Worm (Caenorhabditis elegans) whole organism, L4/young adult: ENCODE data around the gene atf-8.

Experiments
- dao-5 ChIP-seq: sonication (generic microtip); optimal IDR thresholded peaks from 2 replicates; lab custom pipeline; 2016; ENCODE audit warnings: missing genotype, missing genetic modification characterization, moderate library complexity, missing compliant biosample characterization
- him-1 ChIP-seq: sonication (generic microtip); optimal IDR thresholded peaks from 2 replicates; lab custom pipeline; 2016; ENCODE audit warnings: missing genotype, missing genetic modification reagents, missing genetic modification characterization, missing compliant biosample characterization

DNA sequence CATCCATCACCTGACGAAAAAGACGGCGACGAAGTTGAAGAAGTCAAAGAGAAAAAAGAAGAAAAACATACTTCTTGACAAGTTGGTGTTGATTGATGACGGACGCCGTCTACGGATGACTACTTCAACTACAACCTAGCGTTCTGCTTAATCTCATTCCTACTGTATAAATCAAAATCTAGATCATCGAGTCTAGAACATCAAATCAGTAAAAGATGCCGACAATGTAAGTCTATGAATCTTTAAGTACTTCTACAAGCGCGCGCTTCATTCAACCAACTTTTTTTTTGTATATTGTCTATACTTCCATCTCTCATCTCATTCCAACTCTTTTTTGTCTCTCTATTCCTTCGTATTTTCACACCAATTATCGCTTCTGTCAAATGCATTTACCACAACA lies 30.0 kb downstream of the atf-8 start:
- no peak for TF ChIP-seq him-1 (tag; lab: Kevin White, UChicago)
- no peak for TF ChIP-seq dao-5
